Worm (Caenorhabditis elegans): ENCODE results near the gene angl-1.

The angl-1 gene

DNA sequence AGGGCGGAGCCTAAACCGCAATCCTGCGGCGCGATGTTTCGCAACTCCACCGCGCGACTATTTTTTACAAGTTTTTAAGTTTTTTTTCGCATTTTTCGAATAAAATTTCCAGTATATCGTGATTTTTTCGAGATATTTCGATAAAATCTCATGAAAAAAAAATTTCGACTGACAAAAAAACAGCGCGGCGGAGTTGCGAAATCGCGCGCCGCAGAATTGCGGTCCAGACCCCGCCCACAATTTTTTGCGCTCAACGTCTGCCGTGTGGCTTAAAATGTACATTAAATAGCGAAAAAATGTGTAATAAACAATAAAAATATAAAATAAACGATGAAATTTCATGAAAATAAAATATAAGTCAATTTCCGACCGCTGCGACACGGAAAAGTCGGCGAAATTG lies 44.8 kb downstream of the angl-1 start:
- TF ChIP-seq arid-1 (GFP tag; conservative IDR thresholded peaks at IDR 0.05), result 0 out of 2 replicates have a peak, but pooled peaks have one; percentile 14
- peak; percentile 24 for TF ChIP-seq mes-2 (tag; optimal IDR thresholded peaks at IDR 0.05; ENCODE audit: poor library complexity, severe bottlenecking)
- TF ChIP-seq nhr-102 (tag; optimal IDR thresholded peaks at IDR 0.05), result no peak
- TF ChIP-seq unc-130 (GFP tag; optimal IDR thresholded peaks at IDR 0.05), result no peak
- no peak for TF ChIP-seq daf-12 (tag; optimal IDR thresholded peaks at IDR 0.05)
- peak in 1 of 2 experiments; percentile 11 for TF ChIP-seq lsy-2 (tag; optimal IDR thresholded peaks at IDR 0.05)
- TF ChIP-seq lin-38 (GFP tag; IDR thresholded peaks at IDR 0.05), result peak; percentile 52

DNA sequence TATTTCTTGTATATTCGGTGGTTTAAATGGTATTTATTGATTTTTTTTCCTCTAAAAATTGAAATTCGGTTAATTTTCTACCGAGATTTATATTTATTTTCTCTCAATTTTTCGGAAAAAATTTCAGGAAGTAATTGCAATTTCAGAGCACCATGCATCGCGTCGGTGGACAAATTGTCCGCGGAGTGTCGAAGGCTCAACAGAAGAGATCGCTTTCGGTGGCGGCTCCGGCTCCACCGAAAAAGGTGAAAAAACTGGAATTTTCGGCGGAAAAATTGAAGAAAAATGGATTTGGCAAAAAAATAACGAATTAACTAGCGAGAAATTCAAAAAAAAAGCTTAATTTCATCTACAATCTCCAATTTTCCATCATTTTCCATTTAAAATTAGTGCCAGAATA lies 45.9 kb downstream of the angl-1 start, which contains the start of gene nuo-5:
nuo-5 (plus strand) TSS at position 147 of the 400 bp plus-strand sequence.
- peak in 1 of 2 experiments; percentile 61 for TF ChIP-seq unc-62 (GFP tag; optimal IDR thresholded peaks at IDR 0.05 in 1 of 2)
- no peak for TF ChIP-seq unc-62 (tag; optimal IDR thresholded peaks at IDR 0.05)
- 0 out of 2 replicates have a peak, but pooled peaks have one; percentile 27 for TF ChIP-seq pha-4 (GFP tag; IDR thresholded peaks at IDR 0.05)
- TF ChIP-seq pha-4 (tag; optimal IDR thresholded peaks at IDR 0.05), result no peak
- no peak for TF ChIP-seq nhr-25 (tag; optimal IDR thresholded peaks at IDR 0.05; ENCODE audit: borderline replicate concordance, insufficient read depth)
- 0 out of 2 replicates have a peak, but pooled peaks have one; percentile 18 for TF ChIP-seq lin-38 (GFP tag; IDR thresholded peaks at IDR 0.05)

DNA sequence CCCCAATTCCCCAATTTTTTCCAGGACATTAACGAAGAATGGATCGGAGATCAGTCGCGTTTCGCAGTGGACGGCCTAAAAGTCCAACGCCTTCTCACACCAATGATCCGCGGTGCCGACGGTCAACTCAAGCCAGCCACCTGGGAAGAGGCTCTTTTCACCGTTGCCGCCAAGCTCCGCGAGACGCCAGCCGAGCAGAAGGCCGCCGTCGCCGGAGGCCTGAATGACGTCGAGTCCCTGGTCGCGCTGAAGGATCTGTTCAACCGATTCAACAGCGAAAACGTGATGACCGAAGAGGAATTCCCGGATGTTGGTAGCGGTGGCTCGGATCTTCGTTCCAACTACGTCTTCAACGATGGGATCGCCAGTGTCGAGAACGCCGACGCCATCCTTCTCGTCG lies 50.0 kb downstream of the angl-1 start:
- TF ChIP-seq set-16 (GFP tag; IDR thresholded peaks at IDR 0.05) (peak; percentile 82), unc-62 (GFP tag; optimal IDR thresholded peaks at IDR 0.05 in 1 of 2) (peak in 1 of 2 experiments; percentile 88), unc-62 (tag; optimal IDR thresholded peaks at IDR 0.05) (no peak), zag-1 (tag; optimal IDR thresholded peaks at IDR 0.05) (no peak), mdt-29 (GFP tag; IDR thresholded peaks at IDR 0.05) (0 out of 2 replicates have a peak, but pooled peaks have one; percentile 9)

DNA sequence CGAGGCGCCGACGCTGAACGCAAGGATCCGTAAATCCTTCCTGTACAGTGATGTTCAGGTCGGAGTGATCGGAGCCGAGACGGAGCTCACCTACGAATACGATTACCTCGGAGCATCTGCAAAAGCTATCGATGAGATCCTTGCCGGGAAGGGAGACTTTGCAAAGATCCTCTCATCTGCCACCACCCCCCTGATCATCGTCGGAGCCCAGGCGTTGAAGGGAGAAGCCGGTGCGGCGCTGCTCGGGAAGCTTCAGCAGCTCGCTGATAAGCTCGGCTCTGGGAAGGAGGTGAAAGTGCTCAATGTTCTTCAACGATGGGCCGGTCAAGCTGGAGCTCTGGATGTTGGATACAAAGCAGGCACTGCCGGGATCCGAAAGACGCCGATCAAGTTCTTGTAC lies 50.4 kb downstream of the angl-1 start:
- TF ChIP-seq nhr-42 (GFP tag; IDR thresholded peaks at IDR 0.05) (no peak), sdz-12 (GFP tag; optimal IDR thresholded peaks at IDR 0.05) (peak; percentile 38), zip-2 (tag; optimal IDR thresholded peaks at IDR 0.05) (no peak), set-16 (GFP tag; IDR thresholded peaks at IDR 0.05) (peak; percentile 84), lim-7 (GFP tag; IDR thresholded peaks at IDR 0.05) (no peak), aha-1 (tag) (peak; percentile 90), egl-43 (GFP tag; IDR thresholded peaks at IDR 0.05) (0 out of 2 replicates have a peak, but pooled peaks have one; percentile 24), F44E2.7 (GFP tag; IDR thresholded peaks at IDR 0.05) (0 out of 2 replicates have a peak, but pooled peaks have one; percentile 13), dmd-6 (GFP tag; IDR thresholded peaks at IDR 0.05) (no peak), T26A8.4 (GFP tag; IDR thresholded peaks at IDR 0.05) (no peak)

DNA sequence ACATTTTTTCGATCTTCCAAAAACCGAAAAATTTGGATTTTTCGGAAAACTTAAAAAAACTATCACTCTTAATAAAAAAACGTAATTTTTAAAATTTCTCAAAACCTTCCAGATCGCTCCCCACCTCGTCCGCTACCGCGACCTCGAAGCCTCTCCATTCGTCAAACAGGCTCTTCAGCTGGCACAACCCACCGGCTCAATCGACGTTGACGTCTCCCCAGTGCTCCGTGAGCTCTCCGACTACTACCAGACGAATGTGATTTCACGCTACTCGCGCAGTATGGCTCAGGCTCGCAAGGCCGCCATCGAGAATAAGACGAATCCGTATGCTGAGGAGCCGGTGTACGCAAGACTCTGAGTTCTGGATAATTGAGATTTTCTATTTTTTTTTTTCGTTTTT lies 53.5 kb downstream of the angl-1 start:
- TF ChIP-seq nhr-28 (tag; optimal IDR thresholded peaks at IDR 0.05) (no peak), D1046.2 (GFP tag; IDR thresholded peaks at IDR 0.05) (0 out of 2 replicates have a peak, but pooled peaks have one; percentile 29), ceh-28 (tag; optimal IDR thresholded peaks at IDR 0.05) (no peak), daf-16 (GFP tag; optimal IDR thresholded peaks at IDR 0.05) (no peak), daf-16 (tag; optimal IDR thresholded peaks at IDR 0.05) (no peak), R02D3.7 (tag; optimal IDR thresholded peaks at IDR 0.05) (no peak), F37D6.2 (tag; optimal IDR thresholded peaks at IDR 0.05) (no peak), lin-39 (tag; optimal IDR thresholded peaks at IDR 0.05) (no peak), madf-5 (GFP tag; IDR thresholded peaks at IDR 0.05) (no peak), nhr-6 (tag; optimal IDR thresholded peaks at IDR 0.05) (no peak), set-16 (GFP tag; IDR thresholded peaks at IDR 0.05) (peak; percentile 62), dve-1 (tag; optimal IDR thresholded peaks at IDR 0.05; ENCODE audit: insufficient read depth) (no peak), lsy-2 (tag; optimal IDR thresholded peaks at IDR 0.05) (no peak)

Data from whole organism, L4 larva.